Fruit fly (Drosophila melanogaster): Measurements from ENCODE around the gene CG15211.

The CG15211 gene

dm6 chrX:10737422-10738150 is 34.8 kb upstream of the CG15211 start (continued):
- peak; percentile 71 for TF ChIP-seq dm (GFP tag; optimal IDR thresholded peaks at IDR 0.05)
- peak; percentile 91 for TF ChIP-seq tap (tag; optimal IDR thresholded peaks at IDR 0.05)
- TF ChIP-seq cato (GFP tag; optimal IDR thresholded peaks at IDR 0.05; ENCODE audit: borderline replicate concordance) = peak; percentile 40
- peak; percentile 70 for TF ChIP-seq CG3847 (GFP tag; IDR thresholded peaks at IDR 0.05)
- peak; percentile 93 for TF ChIP-seq Sox102F (GFP tag; optimal IDR thresholded peaks at IDR 0.05)
- TF ChIP-seq gro (GFP tag; optimal IDR thresholded peaks at IDR 0.05) = peak; percentile 68
- no peak for TF ChIP-seq pan (optimal IDR thresholded peaks at IDR 0.05)
- peak in 1 of 2 experiments; percentile 91 for TF ChIP-seq pan (GFP tag; optimal IDR thresholded peaks at IDR 0.05 in 1 of 2, IDR thresholded peaks at IDR 0.05 in 1 of 2)
- TF ChIP-seq TFAM (GFP tag; optimal IDR thresholded peaks at IDR 0.05) = peak; percentile 35
- TF ChIP-seq HLH54F (GFP tag; optimal IDR thresholded peaks at IDR 0.05) = peak; percentile 84
- peak; percentile 69 for TF ChIP-seq CG12299 (tag; optimal IDR thresholded peaks at IDR 0.05)
- peak; percentile 81 for TF ChIP-seq org-1 (GFP tag; optimal IDR thresholded peaks at IDR 0.05)
- TF ChIP-seq lbe (GFP tag; optimal IDR thresholded peaks at IDR 0.05) = no peak
- TF ChIP-seq tna (GFP tag; IDR thresholded peaks at IDR 0.05; ENCODE audit: partially characterized antibody) = no peak
- peak; percentile 89 for TF ChIP-seq CG11456 (GFP tag; IDR thresholded peaks at IDR 0.05)
- no peak for TF ChIP-seq grn (GFP tag; optimal IDR thresholded peaks at IDR 0.05)
- TF ChIP-seq CG7357 (GFP tag; IDR thresholded peaks at IDR 0.05) = peak; percentile 72
- peak; percentile 79 for TF ChIP-seq CG18476 (GFP tag; optimal IDR thresholded peaks at IDR 0.05)
- peak; percentile 70 for TF ChIP-seq CG3163 (GFP tag; optimal IDR thresholded peaks at IDR 0.05)
- TF ChIP-seq NK7.1 (GFP tag; optimal IDR thresholded peaks at IDR 0.05) = peak; percentile 84
- no peak for TF ChIP-seq Sin3A (optimal IDR thresholded peaks at IDR 0.05)
- TF ChIP-seq lmd (GFP tag; IDR thresholded peaks at IDR 0.05) = peak; percentile 85
- TF ChIP-seq CG9437 (GFP tag; optimal IDR thresholded peaks at IDR 0.05) = peak; percentile 70
- peak; percentile 67 for TF ChIP-seq gsb (GFP tag; IDR thresholded peaks at IDR 0.05)
- TF ChIP-seq Dp (GFP tag; optimal IDR thresholded peaks at IDR 0.05) = no peak
- peak; percentile 57 for TF ChIP-seq tup (GFP tag; optimal IDR thresholded peaks at IDR 0.05)
- peak; percentile 74 for TF ChIP-seq CG13296 (GFP tag; optimal IDR thresholded peaks at IDR 0.05)
- TF ChIP-seq Bteb2 (GFP tag; optimal IDR thresholded peaks at IDR 0.05) = peak; percentile 60
- TF ChIP-seq Hmr (GFP tag; optimal IDR thresholded peaks at IDR 0.05) = peak; percentile 88
- TF ChIP-seq wor (GFP tag; IDR thresholded peaks at IDR 0.05) = peak; percentile 81
- TF ChIP-seq Hr3 (GFP tag; optimal IDR thresholded peaks at IDR 0.05) = peak; percentile 79
- peak; percentile 66 to 76 for TF ChIP-seq dpn (GFP tag; optimal IDR thresholded peaks at IDR 0.05)
- TF ChIP-seq Dfd (GFP tag; optimal IDR thresholded peaks at IDR 0.05) = no peak
- TF ChIP-seq MESR4 (GFP tag; optimal IDR thresholded peaks at IDR 0.05) = peak; percentile 34
- peak; percentile 95 for TF ChIP-seq CG1603 (tag; optimal IDR thresholded peaks at IDR 0.05)
- TF ChIP-seq unc-4 (GFP tag; IDR thresholded peaks at IDR 0.05; ENCODE audit: partially characterized antibody) = no peak
- TF ChIP-seq CG6683 (GFP tag; optimal IDR thresholded peaks at IDR 0.05) = peak; percentile 80
- TF ChIP-seq Dip2 (GFP tag; IDR thresholded peaks at IDR 0.05) = no peak
- peak; percentile 80 for TF ChIP-seq pho (GFP tag; optimal IDR thresholded peaks at IDR 0.05)
- no peak for TF ChIP-seq Doc3 (GFP tag; IDR thresholded peaks at IDR 0.05; ENCODE audit: partially characterized antibody)
- peak; percentile 86 for TF ChIP-seq H2.0 (GFP tag; IDR thresholded peaks at IDR 0.05)
- peak; percentile 45 for TF ChIP-seq CG10431 (GFP tag; optimal IDR thresholded peaks at IDR 0.05)
- TF ChIP-seq CG11723 (GFP tag; optimal IDR thresholded peaks at IDR 0.05) = peak; percentile 65
- TF ChIP-seq CG30020 (tag; optimal IDR thresholded peaks at IDR 0.05) = peak; percentile 45
- peak; percentile 70 for TF ChIP-seq Camta (GFP tag; optimal IDR thresholded peaks at IDR 0.05)
- TF ChIP-seq CG10321 (GFP tag; IDR thresholded peaks at IDR 0.05) = peak; percentile 52; the same call in 1 of the 2 replicates
- TF ChIP-seq chm (GFP tag; IDR thresholded peaks at IDR 0.05) = peak; percentile 89
- TF ChIP-seq YL-1 (GFP tag; optimal IDR thresholded peaks at IDR 0.05) = no peak
- peak; percentile 75 for TF ChIP-seq CG2889 (GFP tag; IDR thresholded peaks at IDR 0.05)
- no peak for TF ChIP-seq CG7271 (tag; optimal IDR thresholded peaks at IDR 0.05)
